Fruit fly (Drosophila melanogaster): Measurements from ENCODE around the gene Cyp40.

Cyp40 gene

dm6 chr3L:9628376-9628775, at the start of gene Cyp40:
Gene Cyp40, plus strand, starts transcription at chr3L:9628676.
- no peak for TF ChIP-seq cyc (GFP tag; optimal IDR thresholded peaks at IDR 0.05)
- no peak for TF ChIP-seq Smox (GFP tag; optimal IDR thresholded peaks at IDR 0.05)
- TF ChIP-seq net (GFP tag; optimal IDR thresholded peaks at IDR 0.05), result no peak
- TF ChIP-seq acj6 (GFP tag; optimal IDR thresholded peaks at IDR 0.05), result no peak
- TF ChIP-seq Eip78C (GFP tag), result no peak
- TF ChIP-seq Ets96B (tag; optimal IDR thresholded peaks at IDR 0.05), result no peak
- no peak for TF ChIP-seq OdsH (GFP tag; optimal IDR thresholded peaks at IDR 0.05)
- no peak for TF ChIP-seq CG8632 (GFP tag; optimal IDR thresholded peaks at IDR 0.05)

dm6 chr3L:9583388-9583787, 45.1 kb upstream of the Cyp40 start:
- TF ChIP-seq vri (GFP tag; optimal IDR thresholded peaks at IDR 0.05) (no peak), cyc (GFP tag; optimal IDR thresholded peaks at IDR 0.05) (no peak)

dm6 chr3L:9597464-9597863, 31.0 kb upstream of the Cyp40 start, which contains the start of gene Tmc:
Gene Tmc, plus strand, starts transcription at chr3L:9597764.
- no peak for TF ChIP-seq spab (GFP tag; optimal IDR thresholded peaks at IDR 0.05)

DNA sequence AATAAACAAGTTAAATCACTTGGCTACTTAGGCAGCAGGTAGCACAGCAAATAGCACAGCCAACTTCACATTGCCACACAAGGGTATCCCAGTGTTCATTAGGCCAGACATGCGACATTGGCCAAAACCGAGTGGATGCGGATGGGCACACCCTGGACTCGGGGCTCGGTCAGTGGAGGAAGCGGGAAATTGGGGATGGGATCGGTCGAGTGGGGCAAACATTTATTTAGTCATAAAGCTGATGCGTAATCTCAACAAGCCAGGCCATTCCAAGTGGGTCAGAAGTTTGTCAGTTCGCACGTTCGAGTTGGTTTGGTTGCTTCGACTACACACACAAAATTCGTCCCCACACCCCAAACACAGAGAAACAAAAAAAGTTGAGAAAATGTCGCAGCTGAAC, 29.8 kb upstream of the Cyp40 start, which contains the start of gene CG3222:
Gene CG3222 (plus strand): TSS at position 301 of the 400 bp plus-strand sequence.
- no peak for TF ChIP-seq CG8319 (GFP tag; optimal IDR thresholded peaks at IDR 0.05)
- TF ChIP-seq CG6792 (GFP tag; optimal IDR thresholded peaks at IDR 0.05), result no peak
- TF ChIP-seq Smox (GFP tag; optimal IDR thresholded peaks at IDR 0.05), result no peak
- TF ChIP-seq pdm3 (GFP tag; optimal IDR thresholded peaks at IDR 0.05), result no peak
- TF ChIP-seq CG3032 (tag; optimal IDR thresholded peaks at IDR 0.05), result no peak
- TF ChIP-seq CG8119 (GFP tag; IDR thresholded peaks at IDR 0.05), result no peak
- TF ChIP-seq esn (GFP tag; optimal IDR thresholded peaks at IDR 0.05), result no peak
- no peak for TF ChIP-seq CG3919 (GFP tag; optimal IDR thresholded peaks at IDR 0.05)
- TF ChIP-seq net (GFP tag; optimal IDR thresholded peaks at IDR 0.05), result no peak
- TF ChIP-seq Sox102F (GFP tag; optimal IDR thresholded peaks at IDR 0.05), result no peak

DNA sequence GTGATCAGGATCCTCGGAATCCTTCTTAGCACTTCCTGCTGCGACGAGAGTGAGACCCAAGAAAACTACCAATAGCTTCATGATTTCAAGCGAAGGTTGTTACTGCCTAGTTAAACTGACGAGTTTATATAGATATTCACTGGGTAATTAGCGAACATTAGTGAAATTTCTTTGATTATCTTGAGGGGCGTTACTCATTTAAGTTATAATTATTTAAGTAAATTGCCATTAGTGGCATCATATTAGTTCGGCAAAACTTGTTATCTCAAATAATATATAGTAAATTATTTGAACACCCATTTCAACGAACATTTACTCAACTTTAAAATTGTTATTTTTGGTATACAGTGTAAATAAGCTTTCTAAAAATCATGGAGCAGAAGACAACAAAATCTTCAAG, 27.3 kb upstream of the Cyp40 start, which contains the start of the genes CG3088 and CG3306:
Gene CG3088 (minus strand): TSS at position 101 of the 400 bp plus-strand sequence.
Gene CG3306 (plus strand): TSS at position 299 of the 400 bp plus-strand sequence.
- TF ChIP-seq CG11294 (GFP tag; IDR thresholded peaks at IDR 0.05) (no peak), CG11762 (GFP tag; optimal IDR thresholded peaks at IDR 0.05; ENCODE audit: insufficient read depth) (no peak), CG6808 (GFP tag; optimal IDR thresholded peaks at IDR 0.05) (no peak), Hr4 (GFP tag; optimal IDR thresholded peaks at IDR 0.05) (no peak), Met (GFP tag; optimal IDR thresholded peaks at IDR 0.05) (no peak), CG9139 (GFP tag; optimal IDR thresholded peaks at IDR 0.05) (no peak), fd85E (GFP tag; optimal IDR thresholded peaks at IDR 0.05) (no peak), CG6276 (GFP tag; optimal IDR thresholded peaks at IDR 0.05) (no peak), Lpt (GFP tag; optimal IDR thresholded peaks at IDR 0.05) (no peak), svp (GFP tag) (no peak)

DNA sequence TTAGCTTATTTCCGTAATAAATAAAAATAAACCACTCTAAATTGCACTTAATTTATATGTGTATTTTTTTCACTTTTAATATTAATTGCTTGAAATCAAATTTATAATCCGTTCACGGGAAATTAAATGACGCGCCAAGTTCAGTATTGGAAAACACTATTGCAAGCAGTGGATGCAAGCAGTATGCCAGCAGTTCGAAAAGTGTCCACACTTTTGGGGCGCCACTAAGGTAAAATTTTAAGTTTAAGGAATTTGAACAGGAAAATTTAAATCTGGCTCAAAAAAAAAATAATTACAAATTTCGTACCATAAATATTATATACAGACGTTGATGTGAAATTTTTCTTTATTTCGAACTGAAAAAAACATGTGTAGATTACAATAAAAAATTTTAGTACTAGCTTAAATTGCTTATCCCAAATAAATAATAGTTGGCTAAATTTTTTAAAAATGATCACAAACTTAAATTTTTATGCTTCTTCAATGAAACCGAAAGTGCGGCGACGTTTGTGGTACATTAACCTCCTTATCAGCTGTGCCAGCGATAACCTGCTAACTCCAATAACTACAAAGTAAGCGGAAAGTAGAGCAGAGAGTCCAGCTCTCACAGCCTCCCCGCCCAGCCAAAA, 14.4 kb upstream of the Cyp40 start:
- TF ChIP-seq acj6 (GFP tag; optimal IDR thresholded peaks at IDR 0.05), result no peak
- TF ChIP-seq CG16779 (tag; optimal IDR thresholded peaks at IDR 0.05), result no peak
- no peak for TF ChIP-seq CG7368 (GFP tag; optimal IDR thresholded peaks at IDR 0.05)
- TF ChIP-seq Sox15 (GFP tag; optimal IDR thresholded peaks at IDR 0.05), result no peak
- peak; percentile 19 for TF ChIP-seq CG3919 (GFP tag; optimal IDR thresholded peaks at IDR 0.05)
- TF ChIP-seq fd59A (GFP tag; optimal IDR thresholded peaks at IDR 0.05), result no peak
- peak; percentile 75 for TF ChIP-seq Blimp-1 (GFP tag; optimal IDR thresholded peaks at IDR 0.05)
- TF ChIP-seq lz (GFP tag; optimal IDR thresholded peaks at IDR 0.05), result peak; percentile 27
- TF ChIP-seq cyc (GFP tag; optimal IDR thresholded peaks at IDR 0.05), result peak; percentile 64
- no peak for TF ChIP-seq CG8119 (GFP tag; IDR thresholded peaks at IDR 0.05)
- peak; percentile 20 for TF ChIP-seq CG11902 (GFP tag; optimal IDR thresholded peaks at IDR 0.05)

All from whole organism, prepupa.